Worm (Caenorhabditis elegans): Measurements from ENCODE around the gene sri-43.

DNA sequence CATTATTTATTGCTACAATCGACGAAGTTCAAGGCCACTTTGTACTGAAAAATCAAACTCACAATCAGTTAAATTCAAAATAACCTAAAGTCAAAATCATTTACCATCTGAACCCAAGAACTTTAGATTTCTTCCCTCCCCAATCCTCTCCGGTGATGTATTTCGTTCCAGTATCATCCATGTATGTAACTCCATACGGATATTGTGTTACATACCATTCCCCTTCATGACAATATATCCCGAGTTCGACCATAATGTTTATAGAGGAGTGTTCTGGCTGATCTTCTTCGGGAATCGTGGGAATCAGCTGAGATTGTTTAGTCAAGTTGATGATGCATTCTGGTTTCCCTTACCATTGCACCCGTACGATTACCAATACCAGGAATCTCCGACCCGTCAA, 4.0 kb upstream of the sri-43 start:
- TF ChIP-seq nhr-28 (tag; optimal IDR thresholded peaks at IDR 0.05), result no peak
- TF ChIP-seq elt-3 (tag; optimal IDR thresholded peaks at IDR 0.05), result no peak
- TF ChIP-seq skn-1 (tag; optimal IDR thresholded peaks at IDR 0.05), result no peak
- no peak for TF ChIP-seq lin-15B (tag; optimal IDR thresholded peaks at IDR 0.05)
- TF ChIP-seq fkh-10 (GFP tag; optimal IDR thresholded peaks at IDR 0.05), result no peak
- no peak for TF ChIP-seq ceh-28 (tag; optimal IDR thresholded peaks at IDR 0.05)
- TF ChIP-seq aly-2 (tag; optimal IDR thresholded peaks at IDR 0.05), result no peak
- no peak for TF ChIP-seq ZK546.5 (tag; optimal IDR thresholded peaks at IDR 0.05)
- TF ChIP-seq nhr-67 (tag; optimal IDR thresholded peaks at IDR 0.05), result no peak

Measured in whole organism, L3 larva.